Worm (Caenorhabditis elegans) whole organism, L1 larva: ENCODE data around the gene Y66C5A.1.

Experiments used
- C04F5.9 ChIP-seq: sonication (generic microtip); optimal IDR thresholded peaks from 2 replicates; lab custom pipeline; 2016; ENCODE audit warnings: missing genetic modification characterization, missing compliant biosample characterization
- C16A3.4 ChIP-seq: fragments of 150-350 bp; optimal IDR thresholded peaks from 2 replicates; lab custom pipeline; 2014; ENCODE audit warnings: missing biosample characterization, missing genetic modification characterization
- aha-1 ChIP-seq: fragments of 150-350 bp; optimal IDR thresholded peaks from 2 replicates; lab custom pipeline; 2014; ENCODE audit warnings: missing biosample characterization, missing genetic modification characterization
- alr-1 ChIP-seq: fragments of 200-800 bp; sonication (Bioruptor generic); optimal IDR thresholded peaks from 2 replicates; lab custom pipeline; 2018; ENCODE audit warnings: borderline replicate concordance, mild to moderate bottlenecking, missing genetic modification characterization, missing compliant biosample characterization
- blmp-1 ChIP-seq: fragments of 150-350 bp; optimal IDR thresholded peaks from 2 replicates; lab custom pipeline; 2014; ENCODE audit warnings: missing biosample characterization, missing genetic modification characterization
- ceh-8 ChIP-seq: fragments of 200-800 bp; sonication (Bioruptor generic); optimal IDR thresholded peaks from 2 replicates; lab custom pipeline; 2018; ENCODE audit warnings: mild to moderate bottlenecking, missing genetic modification characterization, moderate library complexity, missing compliant biosample characterization
- ceh-88 ChIP-seq: fragments of 200-800 bp; sonication (Bioruptor generic); IDR thresholded peaks from 2 replicates; pipeline ENCODE4 v1.3.6; 2022; ENCODE audit warnings: missing genetic modification characterization, missing compliant biosample characterization
- dpl-1 ChIP-seq, 3 experiments: fragments of 150-350 bp in 2 of 3; sonication (generic microtip) in 1 of 3; optimal IDR thresholded peaks; 2 replicates each; lab custom pipeline; 2014 to 2017; ENCODE audit warnings: missing biosample characterization in 3 of 3, missing genetic modification characterization in 3 of 3, missing genetic modification reagents in 3 of 3
- dsc-1 ChIP-seq: sonication (generic microtip); optimal IDR thresholded peaks from 2 replicates; lab custom pipeline; 2016; ENCODE audit warnings: mild to moderate bottlenecking, missing genetic modification characterization, missing compliant biosample characterization
- efl-3 ChIP-seq: fragments of 200-800 bp; sonication (Bioruptor generic); optimal IDR thresholded peaks from 2 replicates; lab custom pipeline; 2018; ENCODE audit warnings: mild to moderate bottlenecking, missing genetic modification characterization, missing compliant biosample characterization
- egl-27 ChIP-seq, 2 experiments: fragments of 150-350 bp in 1 of 2; sonication (generic microtip); optimal IDR thresholded peaks; 3 replicates each; lab custom pipeline; 2017 to 2018; ENCODE audit warnings: missing biosample characterization in 2 of 2, missing genetic modification characterization in 2 of 2, missing genetic modification reagents in 2 of 2
- elt-2 ChIP-seq: sonication (generic microtip); optimal IDR thresholded peaks from 2 replicates; lab custom pipeline; 2016; ENCODE audit warnings: missing genetic modification characterization, mild to moderate bottlenecking, inconsistent platforms, missing compliant biosample characterization, missing genetic modification reagents
- elt-3 ChIP-seq, 6 experiments: fragments of 150-350 bp in 1 of 6; sonication (generic microtip); optimal IDR thresholded peaks; 2 replicates each; lab custom pipeline; 2017 to 2018; ENCODE audit warnings: missing biosample characterization in 6 of 6, missing genetic modification characterization in 6 of 6, inconsistent platforms in 1 of 6
- fkh-10 ChIP-seq: sonication (generic microtip); optimal IDR thresholded peaks from 2 replicates; lab custom pipeline; 2017; ENCODE audit warnings: missing biosample characterization, missing genetic modification reagents, missing genetic modification characterization
- fkh-4 ChIP-seq: sonication (generic microtip); optimal IDR thresholded peaks from 2 replicates; lab custom pipeline; 2016; ENCODE audit warnings: missing compliant biosample characterization, missing genetic modification characterization, borderline replicate concordance
- grh-1 ChIP-seq: fragments of 200-800 bp; sonication (Bioruptor generic); IDR thresholded peaks from 2 replicates; pipeline ENCODE4 v1.3.6; 2022; ENCODE audit warnings: missing genetic modification reagents, missing genetic modification characterization, missing compliant biosample characterization
- hpl-2 ChIP-seq: fragments of 150-350 bp; optimal IDR thresholded peaks from 2 replicates; lab custom pipeline; 2014; ENCODE audit warnings: missing biosample characterization, missing genetic modification reagents, missing genetic modification characterization
- irx-1 ChIP-seq: sonication (generic microtip); optimal IDR thresholded peaks from 2 replicates; lab custom pipeline; 2016; ENCODE audit warnings: missing genetic modification characterization, missing compliant biosample characterization
- isw-1 ChIP-seq: fragments of 200-800 bp; sonication (Bioruptor generic); IDR thresholded peaks from 2 replicates; pipeline ENCODE4 v1.3.6; 2022; ENCODE audit warnings: missing genetic modification characterization, missing compliant biosample characterization
- lin-13 ChIP-seq: fragments of 150-350 bp; optimal IDR thresholded peaks from 2 replicates; lab custom pipeline; 2014; ENCODE audit warnings: missing biosample characterization, missing genetic modification reagents, missing genetic modification characterization
- lin-14 ChIP-seq: fragments of 200-800 bp; sonication (Bioruptor generic); optimal IDR thresholded peaks from 2 replicates; lab custom pipeline; 2018; ENCODE audit warnings: mild to moderate bottlenecking, missing genetic modification characterization, moderate library complexity, missing compliant biosample characterization
- lin-35 ChIP-seq, 2 experiments: fragments of 150-350 bp; optimal IDR thresholded peaks; 2 replicates each; lab custom pipeline; 2014; ENCODE audit warnings: missing biosample characterization in 2 of 2, missing genetic modification characterization in 2 of 2, missing genetic modification reagents in 2 of 2
- lin-39 ChIP-seq: fragments of 150-350 bp; optimal IDR thresholded peaks from 2 replicates; lab custom pipeline; 2014; ENCODE audit warnings: missing biosample characterization, missing genetic modification reagents, missing genetic modification characterization
- mdl-1 ChIP-seq, 2 experiments: fragments of 150-350 bp; optimal IDR thresholded peaks; 2 replicates each; lab custom pipeline; 2014 to 2017; ENCODE audit warnings: missing biosample characterization in 2 of 2, missing genetic modification characterization in 2 of 2, inconsistent platforms in 1 of 2
- mef-2 ChIP-seq: fragments of 150-350 bp; optimal IDR thresholded peaks from 2 replicates; lab custom pipeline; 2014; ENCODE audit warnings: missing biosample characterization, missing genetic modification characterization
- nhr-11 ChIP-seq: fragments of 150-350 bp; optimal IDR thresholded peaks from 2 replicates; lab custom pipeline; 2014; ENCODE audit warnings: missing biosample characterization, missing genetic modification characterization
- nhr-12 ChIP-seq: sonication (generic microtip); optimal IDR thresholded peaks from 2 replicates; lab custom pipeline; 2017; ENCODE audit warnings: missing biosample characterization, missing genetic modification characterization
- nhr-19 ChIP-seq: fragments of 200-800 bp; sonication (Bioruptor generic); conservative IDR thresholded peaks from 2 replicates; pipeline ENCODE4 v1.3.6; 2022; ENCODE audit warnings: missing genetic modification characterization, missing compliant biosample characterization
- nhr-20 ChIP-seq: sonication (generic microtip); optimal IDR thresholded peaks from 2 replicates; lab custom pipeline; 2016; ENCODE audit warnings: mild to moderate bottlenecking, missing genetic modification characterization, missing compliant biosample characterization
- nhr-47 ChIP-seq: sonication (generic microtip); optimal IDR thresholded peaks from 2 replicates; lab custom pipeline; 2016; ENCODE audit warnings: mild to moderate bottlenecking, missing genetic modification characterization, moderate library complexity, missing compliant biosample characterization
- nhr-71 ChIP-seq: sonication (generic microtip); optimal IDR thresholded peaks from 2 replicates; lab custom pipeline; 2016; ENCODE audit warnings: mild to moderate bottlenecking, missing genetic modification characterization, moderate library complexity, missing compliant biosample characterization
- nhr-77 ChIP-seq: fragments of 150-350 bp; optimal IDR thresholded peaks from 2 replicates; lab custom pipeline; 2014; ENCODE audit warnings: missing biosample characterization, missing genetic modification characterization
- nhr-85 ChIP-seq: sonication (generic microtip); peaks from one replicate; lab custom pipeline; 2016; ENCODE audit warnings: missing genetic modification characterization, inconsistent platforms, missing compliant biosample characterization
- nhr-90 ChIP-seq: sonication (generic microtip); optimal IDR thresholded peaks from 2 replicates; lab custom pipeline; 2016; ENCODE audit warnings: mild to moderate bottlenecking, missing genetic modification characterization, missing compliant biosample characterization; ENCODE audit not compliant: poor library complexity
- rnt-1 ChIP-seq: sonication (generic microtip); optimal IDR thresholded peaks from 2 replicates; lab custom pipeline; 2016; ENCODE audit warnings: mild to moderate bottlenecking, missing genetic modification characterization, moderate library complexity, missing compliant biosample characterization
- skn-1 ChIP-seq: fragments of 150-350 bp; optimal IDR thresholded peaks from 2 replicates; lab custom pipeline; 2014; ENCODE audit warnings: missing biosample characterization, missing genetic modification characterization
- snpc-4 ChIP-seq: fragments of 150-350 bp; optimal IDR thresholded peaks from 2 replicates; lab custom pipeline; 2014; ENCODE audit warnings: missing biosample characterization, missing genetic modification characterization
- snu-23 ChIP-seq: sonication (generic microtip); optimal IDR thresholded peaks from 2 replicates; lab custom pipeline; 2016; ENCODE audit warnings: missing genetic modification characterization, missing compliant biosample characterization
- sox-4 ChIP-seq: sonication (generic microtip); optimal IDR thresholded peaks from 2 replicates; lab custom pipeline; 2016; ENCODE audit warnings: missing genetic modification characterization, missing compliant biosample characterization
- sptf-1 ChIP-seq: fragments of 150-350 bp; optimal IDR thresholded peaks from 2 replicates; lab custom pipeline; 2014; ENCODE audit warnings: missing biosample characterization, missing genetic modification characterization
- sup-37 ChIP-seq: fragments of 200-800 bp; sonication (Bioruptor generic); optimal IDR thresholded peaks from 2 replicates; lab custom pipeline; 2018; ENCODE audit warnings: mild to moderate bottlenecking, missing genetic modification characterization, missing compliant biosample characterization
- tbx-2 ChIP-seq: sonication (generic microtip); optimal IDR thresholded peaks from 2 replicates; lab custom pipeline; 2016; ENCODE audit warnings: missing genetic modification characterization, missing compliant biosample characterization
- tlp-1 ChIP-seq: fragments of 150-350 bp; optimal IDR thresholded peaks from 2 replicates; lab custom pipeline; 2014; ENCODE audit warnings: missing biosample characterization, missing genetic modification characterization
- vab-15 ChIP-seq: sonication (generic microtip); optimal IDR thresholded peaks from 2 replicates; lab custom pipeline; 2017; ENCODE audit warnings: missing genotype, mild to moderate bottlenecking, missing genetic modification characterization, missing compliant biosample characterization
- xbp-1 ChIP-seq: sonication (generic microtip); optimal IDR thresholded peaks from 2 replicates; lab custom pipeline; 2016; ENCODE audit warnings: missing genetic modification characterization, missing compliant biosample characterization
- ztf-4 ChIP-seq: fragments of 150-350 bp; optimal IDR thresholded peaks from 2 replicates; lab custom pipeline; 2014; ENCODE audit warnings: missing biosample characterization, missing genetic modification characterization

The Y66C5A.1 gene

DNA sequence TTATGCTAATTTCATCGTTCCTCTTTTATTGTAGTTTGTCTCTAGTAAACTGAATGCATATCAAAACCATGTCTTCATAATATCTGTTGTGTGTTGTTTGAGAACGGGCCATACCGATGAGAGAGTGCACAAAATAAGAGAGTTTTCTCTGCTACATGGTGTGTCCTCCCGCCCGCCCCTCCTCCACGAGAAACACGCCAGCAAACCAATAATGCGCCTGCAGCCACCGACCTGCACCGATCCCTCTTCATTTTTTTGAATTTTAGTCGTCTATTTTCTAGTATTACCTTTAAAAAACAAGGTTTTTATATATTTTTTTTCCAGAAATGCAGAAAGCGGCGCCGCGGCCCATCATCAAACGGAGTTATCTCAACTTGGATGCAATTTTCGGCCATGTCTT, 24.9 kb upstream of the Y66C5A.1 start, which contains the start of gene gfi-3 (continued):
- TF ChIP-seq nhr-11 (peak; percentile 15), egl-27 (tag; optimal IDR thresholded peaks at IDR 0.05; lab: Kevin White, UChicago) (no peak), mdl-1 (tag; optimal IDR thresholded peaks at IDR 0.05; lab: Kevin White, UChicago) (peak in 1 of 2 experiments; percentile 63), tbx-2 (tag; lab: Kevin White, UChicago) (peak; percentile 89), fkh-4 (peak; percentile 17), hpl-2 (GFP tag; lab: Kevin White, UChicago) (peak; percentile 69), dsc-1 (tag; lab: Kevin White, UChicago) (peak; percentile 83), vab-15 (tag; lab: Kevin White, UChicago) (no peak), nhr-20 (tag; lab: Kevin White, UChicago) (peak; percentile 91)

DNA sequence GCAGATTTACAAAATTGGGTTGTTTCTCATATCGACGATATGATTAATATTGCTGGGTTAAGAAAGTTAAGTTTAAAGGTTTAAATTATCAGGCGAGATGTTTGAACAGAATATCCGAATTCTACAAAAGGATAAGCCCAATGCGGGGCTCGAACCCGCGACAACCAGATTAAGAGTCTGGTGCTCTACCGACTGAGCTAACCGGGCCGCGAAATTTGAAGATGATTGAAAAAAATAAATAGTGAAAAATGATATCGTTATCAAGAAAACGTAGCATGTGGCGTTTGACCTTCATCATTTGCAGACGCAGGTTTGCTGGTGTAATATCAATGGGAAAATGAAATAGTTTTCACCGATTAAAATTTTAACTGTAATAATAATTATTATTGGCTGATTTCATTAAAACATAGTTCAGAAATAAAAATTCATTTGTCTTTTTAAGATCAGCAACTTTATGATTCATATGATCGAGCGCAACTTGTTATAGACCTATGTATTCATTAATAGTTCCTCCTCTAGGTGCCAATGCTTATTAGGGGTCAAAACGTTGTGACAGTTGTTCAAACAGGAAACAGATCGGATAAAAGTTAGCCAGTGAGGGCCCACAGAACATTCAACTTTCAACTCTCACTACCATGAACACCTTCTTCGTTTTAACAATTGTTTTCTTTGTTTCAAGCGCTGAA, 23.6 kb upstream of the Y66C5A.1 start, which contains the start of gene M163.11:
Gene M163.11 (plus strand): TSS at position 636 of the 686 bp plus-strand sequence.
- TF ChIP-seq elt-3 (tag; optimal IDR thresholded peaks at IDR 0.05; lab: Kevin White, UChicago) (peak in 1 of 6 experiments; percentile 12), sptf-1 (tag; lab: Kevin White, UChicago) (no peak), nhr-90 (tag; lab: Kevin White, UChicago) (peak; percentile 54), nhr-47 (tag; lab: Kevin White, UChicago) (peak; percentile 16), ceh-88 (GFP tag; lab: Robert Waterston, UW) (no peak), dpl-1 (GFP tag; optimal IDR thresholded peaks at IDR 0.05; lab: Kevin White, UChicago) (no peak), blmp-1 (tag; lab: Kevin White, UChicago) (no peak), fkh-4 (no peak), snpc-4 (tag; lab: Kevin White, UChicago) (peak; percentile 49), ceh-8 (GFP tag; lab: Kevin White, UChicago) (no peak), sup-37 (GFP tag; lab: Kevin White, UChicago) (no peak), dsc-1 (tag; lab: Kevin White, UChicago) (no peak), mdl-1 (tag; optimal IDR thresholded peaks at IDR 0.05; lab: Kevin White, UChicago) (peak in 1 of 2 experiments; percentile 5), nhr-71 (tag; lab: Kevin White, UChicago) (peak; percentile 63), lin-35 (GFP tag; optimal IDR thresholded peaks at IDR 0.05; lab: Kevin White, UChicago) (peak in 1 of 2 experiments; percentile 40), rnt-1 (tag; lab: Kevin White, UChicago) (peak; percentile 55), elt-2 (peak; percentile 24), nhr-20 (tag; lab: Kevin White, UChicago) (peak; percentile 55), snu-23 (GFP tag; lab: Kevin White, UChicago) (peak; percentile 50), lin-14 (GFP tag; lab: Kevin White, UChicago) (peak; percentile 6), nhr-77 (tag; lab: Kevin White, UChicago) (no peak), lin-13 (GFP tag; lab: Kevin White, UChicago) (no peak), mef-2 (no peak), lin-39 (tag; lab: Kevin White, UChicago) (no peak), nhr-19 (GFP tag; lab: Robert Waterston, UW) (peak; percentile 58), skn-1 (tag; lab: Kevin White, UChicago) (no peak), alr-1 (tag; lab: Kevin White, UChicago) (no peak)

DNA sequence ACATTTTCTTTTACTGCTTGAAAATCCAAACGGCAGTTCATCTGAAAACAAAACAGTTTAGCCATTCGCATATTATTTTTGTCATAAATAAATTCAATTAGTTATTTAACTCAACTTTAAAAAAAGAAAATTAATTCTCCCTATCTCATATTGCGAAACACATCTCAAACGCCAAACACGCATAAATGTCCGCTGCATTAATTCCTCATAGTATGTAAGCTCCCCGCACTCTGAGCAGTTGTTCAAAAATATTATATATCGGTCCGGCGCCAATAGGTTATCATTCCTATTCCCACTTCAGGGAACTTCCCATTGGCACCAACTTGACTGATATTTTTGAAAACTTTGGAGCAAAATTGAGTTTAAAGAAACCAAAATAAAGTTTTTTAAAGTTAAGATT, 22.9 kb upstream of the Y66C5A.1 start:
- TF ChIP-seq nhr-11 (no peak), fkh-4 (no peak), nhr-85 (no peak), fkh-10 (GFP tag; lab: Kevin White, UChicago) (no peak), aha-1 (tag; lab: Kevin White, UChicago) (no peak), lin-13 (GFP tag; lab: Kevin White, UChicago) (no peak), xbp-1 (tag; lab: Kevin White, UChicago) (peak; percentile 27), ztf-4 (tag; lab: Kevin White, UChicago) (no peak), sptf-1 (tag; lab: Kevin White, UChicago) (no peak), irx-1 (tag; lab: Kevin White, UChicago) (no peak), efl-3 (no peak), snu-23 (GFP tag; lab: Kevin White, UChicago) (peak; percentile 29), grh-1 (GFP tag; lab: Robert Waterston, UW) (no peak), sox-4 (tag; lab: Kevin White, UChicago) (peak; percentile 64), vab-15 (tag; lab: Kevin White, UChicago) (no peak), rnt-1 (tag; lab: Kevin White, UChicago) (no peak), ceh-88 (GFP tag; lab: Robert Waterston, UW) (no peak), isw-1 (GFP tag; lab: Robert Waterston, UW) (no peak), mdl-1 (tag; optimal IDR thresholded peaks at IDR 0.05; lab: Kevin White, UChicago) (no peak), nhr-12 (tag; lab: Kevin White, UChicago) (no peak), C16A3.4 (tag; lab: Kevin White, UChicago) (no peak), nhr-47 (tag; lab: Kevin White, UChicago) (peak; percentile 76), tlp-1 (tag; lab: Kevin White, UChicago) (no peak), C04F5.9 (tag; lab: Kevin White, UChicago) (no peak)
